Fruit fly (Drosophila melanogaster): ENCODE measurements around the gene SkpE.

dm6 chrX:19848342-19848793 is 24.5 kb upstream of the SkpE start:
- TF ChIP-seq CG10631 (GFP tag; optimal IDR thresholded peaks at IDR 0.05) (peak; percentile 66), OdsH (GFP tag; optimal IDR thresholded peaks at IDR 0.05) (peak; percentile 69), dsx (GFP tag; optimal IDR thresholded peaks at IDR 0.05; ENCODE audit: poor library complexity, severe bottlenecking) (peak; percentile 15), acj6 (GFP tag; optimal IDR thresholded peaks at IDR 0.05) (peak; percentile 63), CG32006 (GFP tag; optimal IDR thresholded peaks at IDR 0.05) (peak; percentile 74), dac (GFP tag; optimal IDR thresholded peaks at IDR 0.05) (peak; percentile 33), spab (GFP tag; optimal IDR thresholded peaks at IDR 0.05) (peak; percentile 0)

All from whole organism, prepupa.